Worm (Caenorhabditis elegans) whole organism, L4 larva: Measurements from ENCODE around the gene lips-6.
A peak's percentile ranks its signal among the peaks of the same experiment; 100 is the strongest.

Experiments
- Y105C5A.15 ChIP-seq: fragments of 200-800 bp; sonication (Bioruptor generic); IDR thresholded peaks from 2 replicates; pipeline ENCODE4 v1.3.6; 2022; ENCODE audit warnings: missing genetic modification characterization, missing compliant biosample characterization
- ceh-62 ChIP-seq: sonication (generic microtip); optimal IDR thresholded peaks from 2 replicates; lab custom pipeline; 2017; ENCODE audit warnings: missing biosample characterization, missing genetic modification characterization
- fos-1 ChIP-seq: fragments of 150-350 bp; optimal IDR thresholded peaks from 2 replicates; lab custom pipeline; 2014; ENCODE audit warnings: missing biosample characterization, missing genetic modification characterization
- jun-1 ChIP-seq: fragments of 150-350 bp; optimal IDR thresholded peaks from 2 replicates; lab custom pipeline; 2014; ENCODE audit warnings: missing biosample characterization, missing genetic modification reagents, missing genetic modification characterization
- lsy-2 ChIP-seq, 2 experiments: fragments of 150-350 bp in 1 of 2; sonication (generic microtip) in 1 of 2; optimal IDR thresholded peaks; 2 replicates each; lab custom pipeline; 2014 to 2017; ENCODE audit warnings: missing biosample characterization in 2 of 2, missing genetic modification characterization in 2 of 2
- nhr-102 ChIP-seq: sonication (generic microtip); optimal IDR thresholded peaks from 2 replicates; lab custom pipeline; 2016; ENCODE audit warnings: mild to moderate bottlenecking, missing genetic modification characterization, moderate library complexity, missing compliant biosample characterization
- nhr-237 ChIP-seq: sonication (generic microtip); optimal IDR thresholded peaks from 2 replicates; lab custom pipeline; 2017; ENCODE audit warnings: missing biosample characterization, missing genetic modification characterization
- nhr-76 ChIP-seq: fragments of 150-350 bp; optimal IDR thresholded peaks from 2 replicates; lab custom pipeline; 2014; ENCODE audit warnings: missing biosample characterization, missing genetic modification characterization
- pha-4 ChIP-seq, 2 experiments: fragments of 150-350 bp in 1 of 2; fragments of 200-800 bp in 1 of 2; sonication (Bioruptor generic) in 1 of 2; IDR thresholded peaks in 1 of 2; optimal IDR thresholded peaks in 1 of 2; 2 replicates each; pipeline versions ENCODE4 v1.3.6 to Lab custom; 2014 to 2022; ENCODE audit warnings: missing genetic modification characterization in 2 of 2, missing genetic modification reagents in 2 of 2, missing biosample characterization in 1 of 2, missing compliant biosample characterization in 1 of 2
- skn-1 ChIP-seq: fragments of 150-350 bp; optimal IDR thresholded peaks from 2 replicates; lab custom pipeline; 2014; ENCODE audit warnings: missing biosample characterization, missing genetic modification characterization
- snpc-1.2 ChIP-seq: fragments of 200-800 bp; sonication (Bioruptor generic); IDR thresholded peaks from 2 replicates; pipeline ENCODE4 v1.3.6; 2022; ENCODE audit warnings: missing genetic modification reagents, missing genetic modification characterization, missing compliant biosample characterization
- snpc-4 ChIP-seq: fragments of 150-350 bp; optimal IDR thresholded peaks from 2 replicates; lab custom pipeline; 2014; ENCODE audit warnings: missing biosample characterization, missing genetic modification characterization

- peak; percentile 56 for TF ChIP-seq skn-1 (tag; lab: Kevin White, UChicago)
- no peak for TF ChIP-seq nhr-237
- peak; percentile 49 for TF ChIP-seq fos-1 (tag; lab: Kevin White, UChicago)
- TF ChIP-seq nhr-102 (tag; lab: Kevin White, UChicago) = peak; percentile 87
- TF ChIP-seq Y105C5A.15 = no peak
- peak; percentile 86 for TF ChIP-seq jun-1
- no peak for TF ChIP-seq snpc-1.2 (GFP tag; lab: Robert Waterston, UW)
- TF ChIP-seq ceh-62 = no peak
- no peak for TF ChIP-seq snpc-4
- TF ChIP-seq lsy-2 (tag; optimal IDR thresholded peaks at IDR 0.05; lab: Kevin White, UChicago) = peak; percentile 84 to 90
- TF ChIP-seq pha-4 (GFP tag; IDR thresholded peaks at IDR 0.05; lab: Robert Waterston, UW) = peak; percentile 57; the same call in 1 of the 2 replicates
- TF ChIP-seq pha-4 (tag; optimal IDR thresholded peaks at IDR 0.05; lab: Kevin White, UChicago) = no peak
- no peak for TF ChIP-seq nhr-76 (tag; lab: Kevin White, UChicago)
Observed at ce11 chrIV:12032383-12032782, 16.9 kb upstream of the lips-6 start.
